Worm (Caenorhabditis elegans) whole organism, L4/young adult: ENCODE measurements around the gene srab-13.

Experiments
- dao-5 ChIP-seq: sonication (generic microtip); optimal IDR thresholded peaks from 2 replicates; lab custom pipeline; 2016; ENCODE audit warnings: missing genotype, missing genetic modification characterization, moderate library complexity, missing compliant biosample characterization
- him-1 ChIP-seq: sonication (generic microtip); optimal IDR thresholded peaks from 2 replicates; lab custom pipeline; 2016; ENCODE audit warnings: missing genotype, missing genetic modification reagents, missing genetic modification characterization, missing compliant biosample characterization

ce11 chrV:2008412-2008811, 19.3 kb downstream of the srab-13 start:
- TF ChIP-seq dao-5 (no peak), him-1 (peak; percentile 1)
